Fruit fly (Drosophila melanogaster): ENCODE measurements around the gene CG5973.

DNA sequence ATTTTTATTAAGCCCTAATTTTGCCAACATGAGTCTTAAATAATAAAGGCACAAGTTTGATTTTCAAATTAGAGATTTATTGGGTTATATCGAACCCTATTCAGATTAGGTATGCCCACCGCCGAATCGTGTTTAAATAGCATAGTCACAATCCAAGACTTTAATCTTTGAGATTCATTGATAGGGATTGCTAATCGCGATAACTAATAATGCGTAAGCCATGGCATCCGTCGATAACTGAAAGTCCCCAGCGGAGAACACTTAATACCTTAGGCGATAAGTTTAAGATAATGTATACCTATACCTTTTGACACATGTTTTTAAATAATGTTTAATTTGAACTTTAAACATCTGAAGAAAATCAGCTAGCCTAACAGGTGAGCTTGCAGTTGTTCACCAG, 1.8 kb upstream of the CG5973 start:
- TF ChIP-seq OdsH (GFP tag; optimal IDR thresholded peaks at IDR 0.05) (no peak), pan (optimal IDR thresholded peaks at IDR 0.05) (no peak), tai (GFP tag; optimal IDR thresholded peaks at IDR 0.05) (no peak), CrebA (GFP tag; optimal IDR thresholded peaks at IDR 0.05; ENCODE audit: borderline replicate concordance) (no peak), Jra (GFP tag; optimal IDR thresholded peaks at IDR 0.05) (no peak), Dfd (GFP tag; optimal IDR thresholded peaks at IDR 0.05) (no peak), br (GFP tag; optimal IDR thresholded peaks at IDR 0.05) (no peak), CG32264 (GFP tag; optimal IDR thresholded peaks at IDR 0.05) (no peak), HLH106 (tag; optimal IDR thresholded peaks at IDR 0.05) (no peak), psq (GFP tag; optimal IDR thresholded peaks at IDR 0.05) (no peak), sv (GFP tag; optimal IDR thresholded peaks at IDR 0.05) (no peak), ey (GFP tag; optimal IDR thresholded peaks at IDR 0.05) (no peak)
